Worm (Caenorhabditis elegans) whole organism, midembryonic: ENCODE results near the gene act-5.

Source experiments
- T22C8.4 ChIP-seq: fragments of 200-800 bp; sonication (Bioruptor generic); IDR thresholded peaks from 2 replicates; pipeline ENCODE4 v1.3.6; 2022; ENCODE audit warnings: missing genetic modification characterization, missing compliant biosample characterization
- cog-1 ChIP-seq: sonication (generic microtip); optimal IDR thresholded peaks from 2 replicates; lab custom pipeline; 2016; ENCODE audit warnings: missing genetic modification characterization, missing compliant biosample characterization
- flt-1 ChIP-seq: fragments of 200-800 bp; sonication (Bioruptor generic); IDR thresholded peaks from 2 replicates; pipeline ENCODE4 v1.3.6; 2022; ENCODE audit warnings: missing genetic modification characterization, missing compliant biosample characterization
- klf-2 ChIP-seq: fragments of 200-800 bp; sonication (Bioruptor generic); conservative IDR thresholded peaks from 2 replicates; pipeline ENCODE4 v1.3.6; 2022; ENCODE audit warnings: missing genetic modification reagents, missing genetic modification characterization, missing compliant biosample characterization
- med-1 ChIP-seq: sonication (generic microtip); optimal IDR thresholded peaks from 2 replicates; lab custom pipeline; 2017; ENCODE audit warnings: missing genetic modification characterization, mild to moderate bottlenecking, missing compliant biosample characterization, antibody characterized with exemption, missing genetic modification reagents; ENCODE audit not compliant: insufficient read depth
- ref-1 ChIP-seq: fragments of 200-800 bp; sonication (Bioruptor generic); conservative IDR thresholded peaks from 2 replicates; pipeline ENCODE4 v1.3.6; 2022; ENCODE audit warnings: missing genetic modification reagents, missing genetic modification characterization, missing compliant biosample characterization
- tab-1 ChIP-seq: fragments of 200-800 bp; sonication (Bioruptor generic); IDR thresholded peaks from 2 replicates; pipeline ENCODE4 v1.3.6; 2022; ENCODE audit warnings: missing genetic modification characterization, missing compliant biosample characterization
- ztf-23 ChIP-seq: fragments of 200-800 bp; sonication (Bioruptor generic); IDR thresholded peaks from 2 replicates; pipeline ENCODE4 v1.3.6; 2022; ENCODE audit warnings: missing genetic modification reagents, missing genetic modification characterization, missing compliant biosample characterization
- ztf-29 ChIP-seq: fragments of 200-800 bp; sonication (Bioruptor generic); IDR thresholded peaks from 2 replicates; pipeline ENCODE4 v1.3.6; 2022; ENCODE audit warnings: missing genetic modification reagents, missing genetic modification characterization, missing compliant biosample characterization

act-5 gene

ce11 chrIII:13606016-13606530 is at the start of gene act-5:
Gene act-5 (minus strand): TSS chrIII:13606066.
- TF ChIP-seq tab-1 (GFP tag; lab: Robert Waterston, UW) (no peak), med-1 (GFP tag; lab: Kevin White, UChicago) (no peak), ref-1 (GFP tag; lab: Robert Waterston, UW) (no peak), ztf-23 (no peak), cog-1 (tag; lab: Kevin White, UChicago) (no peak), T22C8.4 (GFP tag; lab: Robert Waterston, UW) (no peak), flt-1 (no peak), ztf-29 (GFP tag; lab: Robert Waterston, UW) (no peak), klf-2 (GFP tag; lab: Robert Waterston, UW) (no peak)

- TF ChIP-seq cog-1 (tag; lab: Kevin White, UChicago) (no peak), ztf-29 (GFP tag; lab: Robert Waterston, UW) (no peak), ref-1 (GFP tag; lab: Robert Waterston, UW) (no peak), klf-2 (GFP tag; lab: Robert Waterston, UW) (no peak), T22C8.4 (GFP tag; lab: Robert Waterston, UW) (no peak), ztf-23 (no peak), med-1 (GFP tag; lab: Kevin White, UChicago) (no peak), tab-1 (GFP tag; lab: Robert Waterston, UW) (no peak), flt-1 (no peak)
These were observed 49.1 kb upstream of the act-5 start for ce11 chrIII:13654950-13655349.

- no peak for TF ChIP-seq ztf-23
- no peak for TF ChIP-seq ztf-29 (GFP tag; lab: Robert Waterston, UW)
- no peak for TF ChIP-seq ref-1 (GFP tag; lab: Robert Waterston, UW)
- TF ChIP-seq cog-1 (tag; lab: Kevin White, UChicago) = no peak
- no peak for TF ChIP-seq T22C8.4 (GFP tag; lab: Robert Waterston, UW)
- no peak for TF ChIP-seq med-1 (GFP tag; lab: Kevin White, UChicago)
- TF ChIP-seq tab-1 (GFP tag; lab: Robert Waterston, UW) = no peak
- TF ChIP-seq flt-1 = no peak
These were observed 46.8 kb upstream of the act-5 start for ce11 chrIII:13652708-13653107.

ce11 chrIII:13652010-13652409 is 46.1 kb upstream of the act-5 start:
- TF ChIP-seq flt-1 = no peak
- no peak for TF ChIP-seq ztf-29 (GFP tag; lab: Robert Waterston, UW)
- no peak for TF ChIP-seq ref-1 (GFP tag; lab: Robert Waterston, UW)
- TF ChIP-seq ztf-23 = no peak

DNA sequence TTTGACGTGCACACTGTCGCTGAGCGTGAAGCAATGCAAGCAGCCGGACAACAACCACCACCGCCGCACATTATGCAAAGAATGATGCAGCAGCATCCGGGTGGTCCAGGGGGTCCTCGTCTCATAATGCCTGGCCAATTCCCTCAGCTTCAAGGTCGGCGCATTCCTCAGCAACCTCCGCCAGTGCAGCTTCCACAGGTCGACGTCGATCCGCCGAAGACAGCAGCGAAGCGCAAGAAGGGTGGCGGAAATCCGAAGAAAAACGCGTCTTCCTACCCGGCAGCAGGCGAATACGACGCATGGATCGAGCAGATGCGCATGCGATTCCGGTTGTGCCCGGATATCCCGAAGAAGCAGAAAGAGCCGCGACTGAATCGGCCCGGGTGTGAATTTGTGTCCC is 45.5 kb upstream of the act-5 start:
- TF ChIP-seq ztf-23 (0 out of 2 replicates have a peak, but pooled peaks have one; percentile 43), tab-1 (GFP tag; lab: Robert Waterston, UW) (no peak), flt-1 (no peak), ztf-29 (GFP tag; lab: Robert Waterston, UW) (no peak), cog-1 (tag; lab: Kevin White, UChicago) (no peak)

- no peak for TF ChIP-seq ztf-29 (GFP tag; lab: Robert Waterston, UW)
- no peak for TF ChIP-seq ref-1 (GFP tag; lab: Robert Waterston, UW)
- TF ChIP-seq cog-1 (tag; lab: Kevin White, UChicago) = no peak
- TF ChIP-seq med-1 (GFP tag; lab: Kevin White, UChicago) = no peak
- TF ChIP-seq T22C8.4 (GFP tag; lab: Robert Waterston, UW) = no peak
- no peak for TF ChIP-seq flt-1
- TF ChIP-seq klf-2 (GFP tag; lab: Robert Waterston, UW) = no peak
- no peak for TF ChIP-seq tab-1 (GFP tag; lab: Robert Waterston, UW)
- TF ChIP-seq ztf-23 = no peak
These were observed 42.7 kb upstream of the act-5 start for ce11 chrIII:13648540-13648939.

DNA sequence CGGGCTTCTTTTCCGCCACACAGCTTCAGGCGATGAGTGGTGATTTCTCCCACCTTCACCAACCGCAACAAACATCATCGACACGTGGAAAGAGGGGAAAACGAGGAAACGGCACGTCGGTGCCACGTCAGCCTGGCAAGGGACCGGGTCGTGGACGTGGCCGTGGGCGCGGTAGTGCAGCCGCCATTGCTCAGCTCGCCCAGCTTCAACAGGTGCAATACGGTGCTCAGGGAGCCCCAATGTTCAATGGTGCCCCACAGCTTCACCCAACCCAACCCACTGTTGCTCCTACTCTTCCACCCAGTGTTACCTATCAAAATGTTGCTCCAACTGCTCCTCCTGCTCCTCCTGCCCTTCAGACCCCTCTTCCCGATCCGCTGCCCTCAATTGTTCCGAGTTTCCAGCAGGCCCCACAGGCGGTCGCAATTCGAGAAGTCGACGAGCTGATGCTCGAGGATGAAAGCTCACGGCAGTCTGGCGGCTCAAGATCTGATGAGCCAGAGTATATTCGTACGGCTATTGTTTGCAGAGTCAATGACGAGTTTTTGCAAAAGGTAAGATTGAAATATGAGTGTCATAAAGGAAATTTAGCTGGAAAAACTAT is 40.1 kb upstream of the act-5 start:
- TF ChIP-seq flt-1 (peak; percentile 48; the same call in 1 of the 2 replicates), T22C8.4 (GFP tag; lab: Robert Waterston, UW) (no peak)

ce11 chrIII:13644279-13644678 is 38.4 kb upstream of the act-5 start:
- 0 out of 2 replicates have a peak, but pooled peaks have one; percentile 18 for TF ChIP-seq flt-1
- TF ChIP-seq klf-2 (GFP tag; lab: Robert Waterston, UW) = no peak

- TF ChIP-seq T22C8.4 (GFP tag; lab: Robert Waterston, UW) (peak; percentile 96), med-1 (GFP tag; lab: Kevin White, UChicago) (peak; percentile 31), flt-1 (peak; percentile 84), tab-1 (GFP tag; lab: Robert Waterston, UW) (no peak), ref-1 (GFP tag; lab: Robert Waterston, UW) (no peak), ztf-23 (peak; percentile 100), cog-1 (tag; lab: Kevin White, UChicago) (peak; percentile 98)
These were observed 37.7 kb upstream of the act-5 start, which contains the start of the genes drr-2 and set-16 for ce11 chrIII:13643534-13643933. Gene drr-2 (minus strand): TSS chrIII:13643570. Gene set-16 (plus strand): TSS chrIII:13643916.

ce11 chrIII:13642776-13643175 is 36.9 kb upstream of the act-5 start:
- TF ChIP-seq ztf-29 (GFP tag; lab: Robert Waterston, UW) = no peak
- TF ChIP-seq T22C8.4 (GFP tag; lab: Robert Waterston, UW) = no peak
- no peak for TF ChIP-seq cog-1 (tag; lab: Kevin White, UChicago)
- TF ChIP-seq ref-1 (GFP tag; lab: Robert Waterston, UW) = no peak
- no peak for TF ChIP-seq klf-2 (GFP tag; lab: Robert Waterston, UW)
- no peak for TF ChIP-seq med-1 (GFP tag; lab: Kevin White, UChicago)
- no peak for TF ChIP-seq flt-1
- TF ChIP-seq tab-1 (GFP tag; lab: Robert Waterston, UW) = no peak
- no peak for TF ChIP-seq ztf-23
